Fruit fly (Drosophila melanogaster): ENCODE results near the gene CG13473.

The CG13473 gene

dm6 chr3L:14761837-14762785 lies 33.6 kb downstream of the CG13473 start, which contains the start of the genes Tsen34 and Mgat4a (continued):
- peak; percentile 74; the same call in 2 of the 3 replicates for TF ChIP-seq Opbp (GFP tag; IDR thresholded peaks at IDR 0.05; ENCODE audit: partially characterized antibody)
- TF ChIP-seq CG8290 (GFP tag; optimal IDR thresholded peaks at IDR 0.05), result no peak
- peak in 1 of 2 experiments; percentile 59 for TF ChIP-seq CG8290 (tag; optimal IDR thresholded peaks at IDR 0.05)
- no peak; the same call in 1 of the 2 replicates for TF ChIP-seq CG1024 (GFP tag; IDR thresholded peaks at IDR 0.05)
- TF ChIP-seq Eip74EF (GFP tag; optimal IDR thresholded peaks at IDR 0.05), result no peak
- no peak for TF ChIP-seq fu2 (GFP tag; optimal IDR thresholded peaks at IDR 0.05)
- TF ChIP-seq hkb (optimal IDR thresholded peaks at IDR 0.05), result no peak
- 0 out of 2 replicates have a peak, but pooled peaks have one; percentile 28 for TF ChIP-seq hkb (GFP tag; IDR thresholded peaks at IDR 0.05)
- TF ChIP-seq Mad (GFP tag; optimal IDR thresholded peaks at IDR 0.05), result no peak
- peak; percentile 17 for TF ChIP-seq CG9876 (GFP tag; optimal IDR thresholded peaks at IDR 0.05)
- TF ChIP-seq Ets97D (GFP tag; optimal IDR thresholded peaks at IDR 0.05), result peak; percentile 15
- TF ChIP-seq CG10565 (GFP tag; optimal IDR thresholded peaks at IDR 0.05), result no peak
- no peak for TF ChIP-seq ap (GFP tag; IDR thresholded peaks at IDR 0.05)
- no peak for TF ChIP-seq CG12236 (GFP tag; optimal IDR thresholded peaks at IDR 0.05)
- TF ChIP-seq CG9215 (GFP tag; IDR thresholded peaks at IDR 0.05), result no peak; the same call in 1 of the 2 replicates
- peak; percentile 82 for TF ChIP-seq schlank (tag; optimal IDR thresholded peaks at IDR 0.05)
- peak; percentile 64; the same call in 1 of the 2 replicates for TF ChIP-seq amos (GFP tag; IDR thresholded peaks at IDR 0.05; ENCODE audit: partially characterized antibody)
- TF ChIP-seq Xbp1 (GFP tag; optimal IDR thresholded peaks at IDR 0.05), result no peak
- TF ChIP-seq phol (tag; optimal IDR thresholded peaks at IDR 0.05), result peak; percentile 37
- no peak for TF ChIP-seq usp (GFP tag; optimal IDR thresholded peaks at IDR 0.05)
- TF ChIP-seq chif (GFP tag; optimal IDR thresholded peaks at IDR 0.05), result peak in 1 of 2 experiments; percentile 28
- TF ChIP-seq Hey (tag; optimal IDR thresholded peaks at IDR 0.05), result no peak
- TF ChIP-seq CG17612 (GFP tag; IDR thresholded peaks at IDR 0.05), result no peak
- peak; percentile 59 for TF ChIP-seq ash1 (GFP tag; optimal IDR thresholded peaks at IDR 0.05)
- TF ChIP-seq CG6791 (GFP tag; IDR thresholded peaks at IDR 0.05; ENCODE audit: partially characterized antibody), result peak; percentile 74
- peak; percentile 74 for TF ChIP-seq CG11247 (GFP tag; IDR thresholded peaks at IDR 0.05)
- no peak for TF ChIP-seq CG1602 (GFP tag; optimal IDR thresholded peaks at IDR 0.05)
- TF ChIP-seq onecut (GFP tag; IDR thresholded peaks at IDR 0.05), result no peak
- no peak for TF ChIP-seq salm (tag; optimal IDR thresholded peaks at IDR 0.05)
- TF ChIP-seq inv (GFP tag; IDR thresholded peaks at IDR 0.05; ENCODE audit: partially characterized antibody), result no peak
- TF ChIP-seq danr (GFP tag; IDR thresholded peaks at IDR 0.05), result no peak
- no peak for TF ChIP-seq dmrt11E (tag; optimal IDR thresholded peaks at IDR 0.05)
- no peak for TF ChIP-seq sqz (GFP tag; optimal IDR thresholded peaks at IDR 0.05)
- peak; percentile 68 for TF ChIP-seq CG13287 (GFP tag; IDR thresholded peaks at IDR 0.05; ENCODE audit: partially characterized antibody)
- no peak for TF ChIP-seq zf30C (GFP tag; optimal IDR thresholded peaks at IDR 0.05)
- no peak for TF ChIP-seq CG10959 (GFP tag; IDR thresholded peaks at IDR 0.05)
- peak; percentile 14 for TF ChIP-seq CTCF (GFP tag; optimal IDR thresholded peaks at IDR 0.05)
- peak; percentile 33 for TF ChIP-seq CG12104 (GFP tag; optimal IDR thresholded peaks at IDR 0.05)
- TF ChIP-seq zfh2 (GFP tag; optimal IDR thresholded peaks at IDR 0.05), result peak; percentile 25
- TF ChIP-seq Sry-δ (GFP tag; optimal IDR thresholded peaks at IDR 0.05), result peak; percentile 81
- no peak for TF ChIP-seq run (tag; optimal IDR thresholded peaks at IDR 0.05)
- peak; percentile 31; the same call in 1 of the 3 replicates for TF ChIP-seq CG14860 (GFP tag; IDR thresholded peaks at IDR 0.05; ENCODE audit: partially characterized antibody)
- no peak for TF ChIP-seq D (optimal IDR thresholded peaks at IDR 0.05)
- no peak for TF ChIP-seq D (GFP tag; optimal IDR thresholded peaks at IDR 0.05)
- no peak for TF ChIP-seq CG10147 (GFP tag; optimal IDR thresholded peaks at IDR 0.05)
- TF ChIP-seq CG14965 (GFP tag; optimal IDR thresholded peaks at IDR 0.05; ENCODE audit: borderline replicate concordance), result peak; percentile 27
- TF ChIP-seq CG2120 (GFP tag; optimal IDR thresholded peaks at IDR 0.05), result peak; percentile 71
- no peak for TF ChIP-seq da (GFP tag; optimal IDR thresholded peaks at IDR 0.05)
- no peak for TF ChIP-seq Kr (GFP tag; optimal IDR thresholded peaks at IDR 0.05)
